4 fruit fly cellular contexts compared by ENCODE assay signal in the genomic region with DNA sequence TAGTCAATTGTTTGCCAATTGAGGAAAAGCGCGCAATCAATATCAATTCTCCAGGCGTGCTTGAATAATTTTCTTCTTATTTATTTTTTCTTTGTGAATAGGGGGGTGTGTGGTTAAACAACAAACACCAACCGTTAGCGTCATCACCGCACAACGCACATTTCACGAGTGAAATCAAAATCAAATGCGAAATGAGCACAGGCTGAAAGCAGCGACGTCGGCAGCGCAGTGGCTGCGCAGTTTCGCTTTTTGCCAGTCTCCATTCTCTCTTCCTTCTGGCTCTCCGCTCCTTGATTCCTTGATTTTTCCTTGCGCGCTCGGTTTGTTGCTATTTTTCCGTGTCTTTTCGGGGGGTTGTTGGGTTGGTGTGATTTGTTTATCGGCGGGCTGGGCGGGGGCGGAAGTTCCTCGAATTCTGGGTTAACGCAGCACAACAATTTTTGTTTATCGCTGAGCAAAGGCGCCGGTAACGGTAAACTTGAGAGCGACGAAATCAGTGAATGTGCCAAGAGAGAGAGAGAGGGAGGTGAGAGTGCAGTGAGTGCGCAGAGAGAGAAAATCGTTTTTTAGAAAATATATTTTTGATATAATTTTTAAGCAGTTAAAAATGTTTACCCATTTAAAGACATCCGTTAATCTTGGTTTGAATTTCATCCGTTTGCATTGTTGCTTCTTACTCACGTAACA.
A peak's percentile ranks its signal among the peaks of the same experiment; 100 is the strongest.
TF ChIP-seq lines count a peak whose summit lies in the region.

Gene CG13937, minus strand, starts transcription at position 174 of the 687 bp plus-strand sequence.

- TF ChIP-seq CTCF in whole organism, embryonic (GFP tag; optimal IDR thresholded peaks at IDR 0.05; lab: Kevin White, UChicago), result no peak

TF ChIP-seq in whole organism, adult, 20 proteins besides CTCF, POLR2A, EP300 and RAD21:
- TF ChIP-seq Mnt (GFP tag; optimal IDR thresholded peaks at IDR 0.05; lab: Kevin White, UChicago), result peak; percentile 12
- TF ChIP-seq tj (GFP tag; optimal IDR thresholded peaks at IDR 0.05; lab: Kevin White, UChicago), result no peak

TF ChIP-seq in whole organism, embryonic, 481 proteins besides CTCF, POLR2A, EP300 and RAD21 (continues in another document):
- TF ChIP-seq oc (tag; optimal IDR thresholded peaks at IDR 0.05; lab: Kevin White, UChicago) (no peak), tna (GFP tag; IDR thresholded peaks at IDR 0.05; lab: Robert Waterston, UW; ENCODE audit: partially characterized antibody) (0 out of 2 replicates have a peak, but pooled peaks have one; percentile 25), fru (optimal IDR thresholded peaks at IDR 0.05; lab: Kevin White, UChicago) (no peak), zen2 (GFP tag; IDR thresholded peaks at IDR 0.05; lab: Robert Waterston, UW; ENCODE audit: partially characterized antibody) (no peak), nerfin-1 (tag; optimal IDR thresholded peaks at IDR 0.05; lab: Kevin White, UChicago) (peak; percentile 44), chn (GFP tag; optimal IDR thresholded peaks at IDR 0.05; lab: Kevin White, UChicago) (no peak), CG17186 (GFP tag; optimal IDR thresholded peaks at IDR 0.05; lab: Kevin White, UChicago) (no peak), CG17612 (GFP tag; IDR thresholded peaks at IDR 0.05; lab: Robert Waterston, UW) (no peak), sob (GFP tag; IDR thresholded peaks at IDR 0.05; lab: Robert Waterston, UW) (no peak), CG2712 (tag; optimal IDR thresholded peaks at IDR 0.05; lab: Kevin White, UChicago) (no peak), gcm2 (GFP tag; optimal IDR thresholded peaks at IDR 0.05; lab: Kevin White, UChicago) (no peak), Fer1 (GFP tag; optimal IDR thresholded peaks at IDR 0.05; lab: Kevin White, UChicago) (peak; percentile 11), unc-4 (GFP tag; IDR thresholded peaks at IDR 0.05; lab: Robert Waterston, UW; ENCODE audit: partially characterized antibody) (0 out of 2 replicates have a peak, but pooled peaks have one; percentile 18), lab (GFP tag; optimal IDR thresholded peaks at IDR 0.05; lab: Kevin White, UChicago) (peak; percentile 44), CG10543 (GFP tag; optimal IDR thresholded peaks at IDR 0.05; lab: Kevin White, UChicago) (peak; percentile 46), tap (tag; optimal IDR thresholded peaks at IDR 0.05; lab: Kevin White, UChicago) (peak; percentile 7), CG11723 (GFP tag; optimal IDR thresholded peaks at IDR 0.05; lab: Kevin White, UChicago) (no peak), tgo (GFP tag; IDR thresholded peaks at IDR 0.05; lab: Robert Waterston, UW) (no peak), Hr39 (optimal IDR thresholded peaks at IDR 0.05; lab: Kevin White, UChicago) (no peak), GATAe (GFP tag; conservative IDR thresholded peaks at IDR 0.05; lab: Robert Waterston, UW) (no peak), pros (GFP tag; optimal IDR thresholded peaks at IDR 0.05; lab: Kevin White, UChicago) (peak; percentile 52), onecut (GFP tag; IDR thresholded peaks at IDR 0.05; lab: Robert Waterston, UW) (peak; percentile 38; the same call in 1 of the 2 replicates), ap (GFP tag; IDR thresholded peaks at IDR 0.05; lab: Robert Waterston, UW) (no peak), Scr (GFP tag; IDR thresholded peaks at IDR 0.05; lab: Robert Waterston, UW; ENCODE audit: partially characterized antibody) (peak; percentile 11; the same call in 1 of the 2 replicates), CG31365 (tag; optimal IDR thresholded peaks at IDR 0.05; lab: Kevin White, UChicago) (no peak)

TF ChIP-seq in whole organism, prepupa, 60 proteins besides CTCF, POLR2A, EP300 and RAD21:
- no peak for TF ChIP-seq spab (GFP tag; optimal IDR thresholded peaks at IDR 0.05; lab: Kevin White, UChicago)
- peak; percentile 40 for TF ChIP-seq Eip78C (GFP tag; lab: Kevin White, UChicago)
- TF ChIP-seq fkh (GFP tag; optimal IDR thresholded peaks at IDR 0.05; lab: Kevin White, UChicago), result peak; percentile 11
- TF ChIP-seq CG6163 (GFP tag; IDR thresholded peaks at IDR 0.05; lab: Robert Waterston, UW), result no peak
- no peak for TF ChIP-seq ss (GFP tag; optimal IDR thresholded peaks at IDR 0.05; lab: Kevin White, UChicago)
- no peak for TF ChIP-seq CG6276 (GFP tag; optimal IDR thresholded peaks at IDR 0.05; lab: Kevin White, UChicago)
- TF ChIP-seq acj6 (GFP tag; optimal IDR thresholded peaks at IDR 0.05; lab: Kevin White, UChicago), result no peak
TF ChIP-seq in whole organism, prepupa: peak in this region for 2.

TF ChIP-seq in whole organism, wandering third instar larva, 38 proteins besides CTCF, POLR2A, EP300 and RAD21:
- TF ChIP-seq Myc (optimal IDR thresholded peaks at IDR 0.05; lab: Kevin White, UChicago) (peak; percentile 5), N (GFP tag; optimal IDR thresholded peaks at IDR 0.05; lab: Kevin White, UChicago) (no peak), sv (GFP tag; optimal IDR thresholded peaks at IDR 0.05; lab: Kevin White, UChicago) (no peak), lola (GFP tag; optimal IDR thresholded peaks at IDR 0.05; lab: Kevin White, UChicago) (no peak), Rel (GFP tag; optimal IDR thresholded peaks at IDR 0.05; lab: Kevin White, UChicago) (no peak), Rel (tag; optimal IDR thresholded peaks at IDR 0.05; lab: Kevin White, UChicago) (no peak)
